Fruit fly (Drosophila melanogaster) whole organism, pupa: ENCODE measurements around the gene CG32214.

Source experiments
- CG12605 ChIP-seq: fragments of 200-800 bp; sonication (Bioruptor generic); IDR thresholded peaks from 2 replicates; pipeline ENCODE4 v1.3.6; 2022; ENCODE audit warnings: missing biosample characterization, missing genetic modification characterization
- CG13204 ChIP-seq: fragments of 200-800 bp; sonication (Bioruptor generic); optimal IDR thresholded peaks from 2 replicates; lab custom pipeline; 2018; ENCODE audit warnings: missing biosample characterization, mild to moderate bottlenecking, missing genetic modification characterization, moderate library complexity
- CG34367 ChIP-seq: fragments of 200-800 bp; sonication (Bioruptor generic); optimal IDR thresholded peaks from 2 replicates; lab custom pipeline; 2018; ENCODE audit warnings: missing biosample characterization, mild to moderate bottlenecking, missing genetic modification characterization
- CG4496 ChIP-seq: fragments of 200-800 bp; sonication (Bioruptor generic); IDR thresholded peaks from 3 replicates; pipeline ENCODE4 v1.3.6; 2022; ENCODE audit warnings: missing biosample characterization, missing genetic modification characterization
- CG8301 ChIP-seq: fragments of 200-800 bp; sonication (Bioruptor generic); optimal IDR thresholded peaks from 2 replicates; lab custom pipeline; 2018; ENCODE audit warnings: missing biosample characterization, mild to moderate bottlenecking, missing genetic modification characterization
- CG9948 ChIP-seq: fragments of 200-800 bp; sonication (Bioruptor generic); optimal IDR thresholded peaks from 2 replicates; lab custom pipeline; 2018; ENCODE audit warnings: missing biosample characterization, mild to moderate bottlenecking, missing genetic modification characterization, moderate library complexity
- D1 ChIP-seq: fragments of 200-800 bp; sonication (Bioruptor generic); optimal IDR thresholded peaks from 2 replicates; lab custom pipeline; 2018; ENCODE audit warnings: missing biosample characterization, mild to moderate bottlenecking, missing genetic modification characterization, moderate library complexity
- EcR ChIP-seq: fragments of 200-800 bp; sonication (Bioruptor generic); optimal IDR thresholded peaks from 3 replicates; lab custom pipeline; 2019; ENCODE audit warnings: missing biosample characterization, missing genetic modification characterization, mild to moderate bottlenecking, moderate library complexity, missing genetic modification reagents
- Ets98B ChIP-seq: fragments of 200-800 bp; sonication (Bioruptor generic); IDR thresholded peaks from 2 replicates; pipeline ENCODE4 v1.3.6; 2022; ENCODE audit warnings: missing biosample characterization, missing genetic modification characterization
- Pif1B ChIP-seq: fragments of 200-800 bp; sonication (Bioruptor generic); optimal IDR thresholded peaks from 3 replicates; lab custom pipeline; 2016; ENCODE audit warnings: missing biosample characterization, missing genetic modification characterization
- fd96Ca ChIP-seq: fragments of 200-800 bp; sonication (Bioruptor generic); IDR thresholded peaks from 3 replicates; pipeline ENCODE4 v1.3.6; 2022; ENCODE audit warnings: missing biosample characterization, missing genetic modification characterization

dm6 chr3L:19464659-19465058, 2.5 kb upstream of the CG32214 start, which contains the start of gene CG14095:
- no peak for TF ChIP-seq Ets98B (GFP tag; lab: Robert Waterston, UW)
- TF ChIP-seq EcR = no peak
- no peak for TF ChIP-seq CG12605 (GFP tag; lab: Robert Waterston, UW)
- TF ChIP-seq D1 (tag; lab: Kevin White, UChicago) = no peak
- no peak for TF ChIP-seq fd96Ca (GFP tag; lab: Robert Waterston, UW)
- no peak for TF ChIP-seq CG13204 (GFP tag; lab: Kevin White, UChicago)
- TF ChIP-seq CG4496 = no peak
- TF ChIP-seq Pif1B (GFP tag; lab: Kevin White, UChicago) = no peak
- no peak for TF ChIP-seq CG8301 (tag; lab: Kevin White, UChicago)
- TF ChIP-seq CG34367 = no peak
- TF ChIP-seq CG9948 (tag; lab: Kevin White, UChicago) = no peak
